Fruit fly (Drosophila melanogaster): ENCODE results near the gene CCT2.

The CCT2 gene

dm6 chrX:9042457-9043045, 46.8 kb upstream of the CCT2 start (continued):
- no peak for TF ChIP-seq CG8632 (GFP tag; optimal IDR thresholded peaks at IDR 0.05)
- no peak for TF ChIP-seq fd85E (GFP tag; optimal IDR thresholded peaks at IDR 0.05)
- TF ChIP-seq CG7368 (GFP tag; optimal IDR thresholded peaks at IDR 0.05) = no peak
- TF ChIP-seq CG8119 (GFP tag; IDR thresholded peaks at IDR 0.05) = no peak; the same call in 2 of the 3 replicates
- TF ChIP-seq CG34406 (GFP tag; optimal IDR thresholded peaks at IDR 0.05) = peak; percentile 27
- TF ChIP-seq CG11902 (GFP tag; optimal IDR thresholded peaks at IDR 0.05) = no peak
- peak; percentile 60 for TF ChIP-seq fkh (GFP tag; optimal IDR thresholded peaks at IDR 0.05)
- TF ChIP-seq svp (GFP tag) = peak; percentile 76
- TF ChIP-seq Ets21C (GFP tag; optimal IDR thresholded peaks at IDR 0.05) = peak; percentile 10
- no peak; the same call in none of the 3 replicates for TF ChIP-seq CG6163 (GFP tag; IDR thresholded peaks at IDR 0.05)
- TF ChIP-seq CG6854 (GFP tag; optimal IDR thresholded peaks at IDR 0.05) = peak; percentile 15
- TF ChIP-seq CG4318 (GFP tag; optimal IDR thresholded peaks at IDR 0.05) = no peak
- peak; percentile 75 for TF ChIP-seq vri (GFP tag; optimal IDR thresholded peaks at IDR 0.05)
- TF ChIP-seq OdsH (GFP tag; optimal IDR thresholded peaks at IDR 0.05) = no peak
- peak; percentile 16 for TF ChIP-seq CG9139 (GFP tag; optimal IDR thresholded peaks at IDR 0.05)
- peak; percentile 16 for TF ChIP-seq CG16779 (tag; optimal IDR thresholded peaks at IDR 0.05)
- TF ChIP-seq dac (GFP tag; optimal IDR thresholded peaks at IDR 0.05) = no peak
- no peak for TF ChIP-seq Eip93F (GFP tag; optimal IDR thresholded peaks at IDR 0.05)
- TF ChIP-seq CG6276 (GFP tag; optimal IDR thresholded peaks at IDR 0.05) = no peak
- TF ChIP-seq Sox15 (GFP tag; optimal IDR thresholded peaks at IDR 0.05) = no peak

- 0 out of 3 replicates have a peak, but pooled peaks have one; percentile 27 for TF ChIP-seq CG6163 (GFP tag; IDR thresholded peaks at IDR 0.05)
- TF ChIP-seq CG8119 (GFP tag; IDR thresholded peaks at IDR 0.05) = peak; percentile 26; the same call in 1 of the 3 replicates
- peak; percentile 75 for TF ChIP-seq eg (GFP tag; IDR thresholded peaks at IDR 0.05)
- no peak for TF ChIP-seq Eip75B (GFP tag; optimal IDR thresholded peaks at IDR 0.05)
- TF ChIP-seq CG15336 (GFP tag; IDR thresholded peaks at IDR 0.05) = peak; percentile 41
Measured at dm6 chrX:9043711-9044505, 45.4 kb upstream of the CCT2 start.

dm6 chrX:9044857-9045256, 44.5 kb upstream of the CCT2 start:
- TF ChIP-seq spab (GFP tag; optimal IDR thresholded peaks at IDR 0.05) (no peak), Gug (GFP tag; IDR thresholded peaks at IDR 0.05) (no peak), acj6 (GFP tag; optimal IDR thresholded peaks at IDR 0.05) (no peak), svp (GFP tag) (peak; percentile 41), CG8319 (GFP tag; optimal IDR thresholded peaks at IDR 0.05) (no peak), Eip78C (GFP tag) (peak; percentile 39)

dm6 chrX:9046383-9046941, 42.9 kb upstream of the CCT2 start:
- TF ChIP-seq CG1621 (tag; optimal IDR thresholded peaks at IDR 0.05) (no peak), fd85E (GFP tag; optimal IDR thresholded peaks at IDR 0.05) (no peak), CG4318 (GFP tag; optimal IDR thresholded peaks at IDR 0.05) (no peak), ss (GFP tag; optimal IDR thresholded peaks at IDR 0.05) (no peak), pdm3 (GFP tag; optimal IDR thresholded peaks at IDR 0.05) (peak; percentile 41), Hr4 (GFP tag; optimal IDR thresholded peaks at IDR 0.05) (no peak), Eip75B (GFP tag; optimal IDR thresholded peaks at IDR 0.05) (peak; percentile 20), Eip93F (GFP tag; optimal IDR thresholded peaks at IDR 0.05) (no peak), svp (GFP tag) (peak; percentile 64), fd59A (GFP tag; optimal IDR thresholded peaks at IDR 0.05) (peak; percentile 5), CG11902 (GFP tag; optimal IDR thresholded peaks at IDR 0.05) (no peak), Met (GFP tag; optimal IDR thresholded peaks at IDR 0.05) (peak; percentile 25), CG16779 (tag; optimal IDR thresholded peaks at IDR 0.05) (no peak), salr (GFP tag; optimal IDR thresholded peaks at IDR 0.05) (no peak), Gug (GFP tag; IDR thresholded peaks at IDR 0.05) (no peak), achi (GFP tag; optimal IDR thresholded peaks at IDR 0.05) (peak; percentile 34), CG3919 (GFP tag; optimal IDR thresholded peaks at IDR 0.05) (no peak), Sox14 (GFP tag; optimal IDR thresholded peaks at IDR 0.05) (peak; percentile 6), CG10669 (GFP tag; optimal IDR thresholded peaks at IDR 0.05) (peak; percentile 41), Hr39 (GFP tag; optimal IDR thresholded peaks at IDR 0.05) (peak; percentile 35), Lpt (GFP tag; optimal IDR thresholded peaks at IDR 0.05) (no peak), CG32006 (GFP tag; optimal IDR thresholded peaks at IDR 0.05) (peak; percentile 15), acj6 (GFP tag; optimal IDR thresholded peaks at IDR 0.05) (peak; percentile 33), net (GFP tag; optimal IDR thresholded peaks at IDR 0.05) (no peak), Hr38 (GFP tag; optimal IDR thresholded peaks at IDR 0.05) (no peak)
